Fruit fly (Drosophila melanogaster) whole organism, embryonic: ENCODE measurements around the gene shi.

Experiments used
- Atf3 ChIP-seq: fragments of 200-800 bp; sonication (Bioruptor generic); optimal IDR thresholded peaks from 3 replicates; lab custom pipeline; 2016; ENCODE audit warnings: missing biosample characterization, missing genetic modification characterization
- CG10565 ChIP-seq: fragments of 200-800 bp; sonication (Bioruptor generic); optimal IDR thresholded peaks from 3 replicates; lab custom pipeline; 2016; ENCODE audit warnings: missing biosample characterization, mild to moderate bottlenecking, missing genetic modification characterization
- CG12769 ChIP-seq: fragments of 200-800 bp; sonication (Bioruptor generic); optimal IDR thresholded peaks from 2 replicates; lab custom pipeline; 2019; ENCODE audit warnings: missing biosample characterization, mild to moderate bottlenecking, missing genetic modification characterization, moderate library complexity
- CG34422 ChIP-seq: fragments of 200-800 bp; sonication (Bioruptor generic); IDR thresholded peaks from 3 replicates; pipeline ENCODE4 v1.3.6; 2022; ENCODE audit warnings: missing biosample characterization, missing genetic modification characterization
- Hr3 ChIP-seq: fragments of 200-800 bp; sonication (Bioruptor generic); optimal IDR thresholded peaks from 3 replicates; lab custom pipeline; 2016; ENCODE audit warnings: missing biosample characterization, missing genetic modification characterization
- Hr78 ChIP-seq, 2 experiments: fragments of 200-800 bp in 1 of 2; fragments of >200 bp in 1 of 2; sonication (Bioruptor generic) in 1 of 2; optimal IDR thresholded peaks; 2 replicates each; lab custom pipeline; 2017 to 2019; ENCODE audit warnings: missing biosample characterization in 2 of 2, missing genetic modification characterization in 2 of 2, mild to moderate bottlenecking in 1 of 2, moderate library complexity in 1 of 2
- Poxn ChIP-seq: fragments of 200-800 bp; sonication (Bioruptor generic); IDR thresholded peaks from 2 replicates; pipeline ENCODE4 v1.3.6; 2022; ENCODE audit warnings: missing biosample characterization, missing genetic modification characterization
- fu2 ChIP-seq: fragments of 200-800 bp; sonication (Bioruptor generic); optimal IDR thresholded peaks from 2 replicates; lab custom pipeline; 2016; ENCODE audit warnings: missing biosample characterization, missing genetic modification characterization
- h ChIP-seq: fragments of >200 bp; optimal IDR thresholded peaks from 2 replicates; lab custom pipeline; 2017
- inv ChIP-seq: fragments of 200-800 bp; sonication (Bioruptor generic); IDR thresholded peaks from 2 replicates; pipeline ENCODE4 v1.3.6; 2022; ENCODE audit warnings: missing biosample characterization, missing genetic modification characterization; ENCODE audit not compliant: partially characterized antibody
- tin ChIP-seq: fragments of 200-800 bp; sonication (Bioruptor generic); optimal IDR thresholded peaks from 3 replicates; lab custom pipeline; 2016; ENCODE audit warnings: missing biosample characterization, missing genetic modification characterization

- TF ChIP-seq Atf3 (GFP tag; lab: Kevin White, UChicago) (no peak), CG34422 (GFP tag; lab: Robert Waterston, UW) (no peak), CG10565 (GFP tag; lab: Kevin White, UChicago) (no peak), Hr3 (GFP tag; lab: Kevin White, UChicago) (no peak), Hr78 (GFP tag; optimal IDR thresholded peaks at IDR 0.05; lab: Kevin White, UChicago) (no peak), CG12769 (no peak), fu2 (no peak), tin (GFP tag; lab: Kevin White, UChicago) (no peak), inv (GFP tag; lab: Robert Waterston, UW) (no peak), Poxn (GFP tag; lab: Robert Waterston, UW) (no peak), h (lab: Kevin White, UChicago) (no peak)
These were observed 1.9 kb downstream of the shi start for dm6 chrX:15893732-15894264.
